Worm (Caenorhabditis elegans) whole organism, L4 larva: ENCODE results near the gene tiar-1.

Source experiments
- Y75B8A.6 ChIP-seq: fragments of 200-800 bp; sonication (Bioruptor generic); IDR thresholded peaks from 2 replicates; pipeline ENCODE4 v1.3.6; 2022; ENCODE audit warnings: missing genetic modification reagents, missing genetic modification characterization, missing compliant biosample characterization
- ces-1 ChIP-seq: fragments of 150-350 bp; sonication (generic microtip); optimal IDR thresholded peaks from 4 replicates; lab custom pipeline; 2014; ENCODE audit warnings: missing biosample characterization, missing genetic modification reagents, missing genetic modification characterization
- mes-2 ChIP-seq: sonication (generic microtip); optimal IDR thresholded peaks from 2 replicates; lab custom pipeline; 2016; ENCODE audit warnings: missing genotype, mild to moderate bottlenecking, missing genetic modification characterization, missing compliant biosample characterization; ENCODE audit not compliant: poor library complexity, severe bottlenecking
- mxl-3 ChIP-seq: fragments of 200-800 bp; sonication (Bioruptor generic); optimal IDR thresholded peaks from 2 replicates; lab custom pipeline; 2018; ENCODE audit warnings: mild to moderate bottlenecking, missing genetic modification characterization, missing compliant biosample characterization
- nhr-11 ChIP-seq: fragments of 150-350 bp; optimal IDR thresholded peaks from 2 replicates; lab custom pipeline; 2014; ENCODE audit warnings: missing biosample characterization, missing genetic modification characterization

DNA sequence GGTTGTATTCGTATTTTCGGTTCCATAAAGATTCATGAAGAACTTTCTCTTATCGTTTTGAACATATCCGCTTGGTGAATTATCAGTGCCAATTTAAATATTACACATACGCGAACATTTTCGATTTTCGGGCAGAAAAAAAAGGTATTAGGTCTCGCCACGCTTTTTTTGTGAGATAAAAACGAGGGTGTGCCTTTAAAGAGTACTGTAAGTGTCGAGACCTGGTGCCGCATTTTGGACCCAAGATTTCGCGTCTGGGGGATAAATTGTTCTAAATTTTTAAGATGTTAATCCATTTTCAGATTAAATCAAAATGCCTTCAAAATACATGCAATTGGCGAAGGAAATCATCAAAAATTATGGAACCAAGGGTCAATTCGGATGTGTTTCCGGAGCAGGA is 20.7 kb downstream of the tiar-1 start, which contains the start of gene C25H3.3:
- TF ChIP-seq mes-2 (tag; lab: Kevin White, UChicago) (no peak), nhr-11 (no peak), Y75B8A.6 (no peak), mxl-3 (no peak), ces-1 (no peak)
